Fruit fly (Drosophila melanogaster) Kc167 (cell line): Measurements from ENCODE around the gene CG13795.

Experiments used
- h ChIP-seq: fragments of >200 bp; optimal IDR thresholded peaks from 3 replicates; lab custom pipeline; 2018; ENCODE audit warnings: missing external identifiers
- insv ChIP-seq: fragments of >200 bp; optimal IDR thresholded peaks from 3 replicates; lab custom pipeline; 2018; ENCODE audit warnings: missing external identifiers
- psq ChIP-seq: fragments of >200 bp; optimal IDR thresholded peaks from 2 replicates; lab custom pipeline; 2017; ENCODE audit warnings: missing external identifiers

dm6 chr2L:7750631-7751161, 24.6 kb upstream of the CG13795 start:
- TF ChIP-seq psq (lab: Kevin White, UChicago) (no peak), insv (lab: Kevin White, UChicago) (no peak), h (no peak)
